Worm (Caenorhabditis elegans) whole organism, L3 larva: ENCODE data around the gene hrpk-2.
A peak's percentile ranks its signal among the peaks of the same experiment; 100 is the strongest.

Source experiments
- R02D3.7 ChIP-seq: fragments of 150-350 bp; optimal IDR thresholded peaks from 2 replicates; lab custom pipeline; 2014; ENCODE audit warnings: missing biosample characterization, missing genetic modification characterization
- ZK546.5 ChIP-seq: sonication (generic microtip); optimal IDR thresholded peaks from 2 replicates; lab custom pipeline; 2017; ENCODE audit warnings: missing biosample characterization, missing genetic modification characterization
- ama-1 ChIP-seq: fragments of 150-350 bp; optimal IDR thresholded peaks from 2 replicates; lab custom pipeline; 2018
- ceh-16 ChIP-seq: sonication (generic microtip); optimal IDR thresholded peaks from 2 replicates; lab custom pipeline; 2017; ENCODE audit warnings: missing biosample characterization, missing genetic modification characterization
- ceh-28 ChIP-seq: fragments of 150-350 bp; optimal IDR thresholded peaks from 2 replicates; lab custom pipeline; 2014; ENCODE audit warnings: missing biosample characterization, missing genetic modification reagents, missing genetic modification characterization
- ceh-9 ChIP-seq: sonication (generic microtip); optimal IDR thresholded peaks from 2 replicates; lab custom pipeline; 2018; ENCODE audit warnings: missing biosample characterization, missing genetic modification characterization
- daf-12 ChIP-seq: fragments of 150-350 bp; optimal IDR thresholded peaks from 2 replicates; lab custom pipeline; 2014; ENCODE audit warnings: missing biosample characterization, missing genetic modification reagents, missing genetic modification characterization
- egl-27 ChIP-seq: sonication (generic microtip); optimal IDR thresholded peaks from 4 replicates; lab custom pipeline; 2017; ENCODE audit warnings: missing biosample characterization, missing genetic modification reagents, missing genetic modification characterization
- egl-5 ChIP-seq: fragments of 150-350 bp; optimal IDR thresholded peaks from 2 replicates; lab custom pipeline; 2017; ENCODE audit warnings: missing biosample characterization, missing genetic modification reagents, missing genetic modification characterization, inconsistent platforms
- elt-1 ChIP-seq: fragments of 150-350 bp; optimal IDR thresholded peaks from 2 replicates; lab custom pipeline; 2014; ENCODE audit warnings: missing biosample characterization, missing genetic modification characterization
- elt-2 ChIP-seq: sonication (generic microtip); optimal IDR thresholded peaks from 2 replicates; lab custom pipeline; 2016; ENCODE audit warnings: missing genetic modification reagents, mild to moderate bottlenecking, missing genetic modification characterization, missing compliant biosample characterization
- elt-3 ChIP-seq, 3 experiments: fragments of 150-350 bp in 1 of 3; sonication (generic microtip) in 2 of 3; optimal IDR thresholded peaks; 2 replicates in 2 of 3; 4 replicates in 1 of 3; lab custom pipeline; 2014 to 2017; ENCODE audit warnings: missing biosample characterization in 3 of 3, missing genetic modification characterization in 3 of 3
- fkh-10 ChIP-seq: sonication (generic microtip); optimal IDR thresholded peaks from 2 replicates; lab custom pipeline; 2017; ENCODE audit warnings: missing biosample characterization, missing genetic modification reagents, missing genetic modification characterization
- fkh-2 ChIP-seq: fragments of 150-350 bp; optimal IDR thresholded peaks from 2 replicates; lab custom pipeline; 2014; ENCODE audit warnings: missing biosample characterization, missing genetic modification reagents, missing genetic modification characterization
- fos-1 ChIP-seq: fragments of 150-350 bp; optimal IDR thresholded peaks from 2 replicates; lab custom pipeline; 2014; ENCODE audit warnings: missing biosample characterization, missing genetic modification characterization
- hmg-11 ChIP-seq: sonication (generic microtip); optimal IDR thresholded peaks from 2 replicates; lab custom pipeline; 2016; ENCODE audit warnings: missing genetic modification characterization, missing compliant biosample characterization
- jun-1 ChIP-seq: fragments of 150-350 bp; optimal IDR thresholded peaks from 2 replicates; lab custom pipeline; 2014; ENCODE audit warnings: missing biosample characterization, missing genetic modification reagents, missing genetic modification characterization
- lin-15B ChIP-seq: fragments of 150-350 bp; optimal IDR thresholded peaks from 2 replicates; lab custom pipeline; 2014; ENCODE audit warnings: missing biosample characterization, missing genetic modification characterization
- lin-39 ChIP-seq: fragments of 150-350 bp; optimal IDR thresholded peaks from 2 replicates; lab custom pipeline; 2018; ENCODE audit warnings: missing biosample characterization, missing genetic modification reagents, missing genetic modification characterization
- lsy-12 ChIP-seq: sonication (generic microtip); optimal IDR thresholded peaks from 2 replicates; lab custom pipeline; 2016; ENCODE audit warnings: mild to moderate bottlenecking, missing genetic modification characterization, missing compliant biosample characterization
- mdl-1 ChIP-seq: fragments of 150-350 bp; optimal IDR thresholded peaks from 2 replicates; lab custom pipeline; 2014; ENCODE audit warnings: missing biosample characterization, missing genetic modification characterization
- nfya-1 ChIP-seq: sonication (generic microtip); optimal IDR thresholded peaks from 2 replicates; lab custom pipeline; 2017; ENCODE audit warnings: missing genetic modification characterization, mild to moderate bottlenecking, missing compliant biosample characterization, antibody characterized with exemption, moderate library complexity; ENCODE audit not compliant: insufficient read depth
- nhr-11 ChIP-seq: fragments of 150-350 bp; optimal IDR thresholded peaks from 2 replicates; lab custom pipeline; 2014; ENCODE audit warnings: missing biosample characterization, missing genetic modification characterization
- nhr-12 ChIP-seq: fragments of 150-350 bp; optimal IDR thresholded peaks from 2 replicates; lab custom pipeline; 2014; ENCODE audit warnings: missing biosample characterization, missing genetic modification characterization
- nhr-25 ChIP-seq: sonication (generic microtip); optimal IDR thresholded peaks from 2 replicates; lab custom pipeline; 2017; ENCODE audit warnings: missing biosample characterization, missing genetic modification characterization
- nhr-43 ChIP-seq: sonication (generic microtip); optimal IDR thresholded peaks from 2 replicates; lab custom pipeline; 2016; ENCODE audit warnings: mild to moderate bottlenecking, missing genetic modification characterization, missing compliant biosample characterization; ENCODE audit not compliant: poor library complexity, severe bottlenecking
- nhr-67 ChIP-seq: fragments of 150-350 bp; optimal IDR thresholded peaks from 2 replicates; lab custom pipeline; 2014; ENCODE audit warnings: missing biosample characterization, missing genetic modification characterization
- nhr-76 ChIP-seq: fragments of 150-350 bp; sonication (generic microtip); optimal IDR thresholded peaks from 5 replicates; lab custom pipeline; 2014; ENCODE audit warnings: missing biosample characterization, missing genetic modification characterization
- nhr-77 ChIP-seq: fragments of 150-350 bp; optimal IDR thresholded peaks from 2 replicates; lab custom pipeline; 2014; ENCODE audit warnings: missing biosample characterization, missing genetic modification characterization
- pha-4 ChIP-seq: fragments of 150-350 bp; optimal IDR thresholded peaks from 2 replicates; lab custom pipeline; 2014; ENCODE audit warnings: missing biosample characterization, missing genetic modification reagents, missing genetic modification characterization
- pqm-1 ChIP-seq: fragments of 150-350 bp; optimal IDR thresholded peaks from 2 replicates; lab custom pipeline; 2017; ENCODE audit warnings: missing biosample characterization, missing genetic modification characterization, inconsistent platforms
- sea-2 ChIP-seq: fragments of 150-350 bp; sonication (generic microtip); optimal IDR thresholded peaks from 4 replicates; lab custom pipeline; 2014; ENCODE audit warnings: missing biosample characterization, missing genetic modification reagents, missing genetic modification characterization
- skn-1 ChIP-seq: fragments of 150-350 bp; optimal IDR thresholded peaks from 2 replicates; lab custom pipeline; 2014; ENCODE audit warnings: missing biosample characterization, missing genetic modification characterization
- unc-62 ChIP-seq: fragments of 150-350 bp; sonication (generic microtip); optimal IDR thresholded peaks from 4 replicates; lab custom pipeline; 2014; ENCODE audit warnings: missing biosample characterization, missing genetic modification reagents, missing genetic modification characterization
- zag-1 ChIP-seq: fragments of 150-350 bp; optimal IDR thresholded peaks from 2 replicates; lab custom pipeline; 2014; ENCODE audit warnings: missing biosample characterization, missing genetic modification characterization
- ztf-11 ChIP-seq: fragments of 150-350 bp; optimal IDR thresholded peaks from 2 replicates; lab custom pipeline; 2014; ENCODE audit warnings: missing biosample characterization, missing genetic modification characterization
- ztf-4 ChIP-seq: fragments of 150-350 bp; optimal IDR thresholded peaks from 2 replicates; lab custom pipeline; 2014; ENCODE audit warnings: missing biosample characterization, missing genetic modification characterization

Gene hrpk-2

DNA sequence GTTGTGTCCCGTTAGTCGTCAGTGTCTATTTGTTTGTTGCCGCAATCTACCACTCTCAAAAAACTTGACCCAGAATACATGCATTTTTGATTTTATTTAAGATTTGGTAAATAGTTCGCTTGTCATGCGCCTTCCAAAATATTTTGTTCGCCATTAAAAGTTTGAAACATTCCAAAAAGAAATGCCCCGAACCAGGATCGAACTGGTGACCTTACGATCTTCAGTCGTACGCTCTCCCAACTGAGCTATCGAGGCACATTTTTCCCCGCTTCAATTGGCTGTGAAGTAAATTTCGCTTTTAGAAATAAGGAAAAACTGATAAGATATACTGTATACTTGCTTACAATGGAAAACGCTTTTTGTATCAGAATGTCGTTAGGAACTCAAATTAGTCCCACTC, 8.6 kb upstream of the hrpk-2 start:
- TF ChIP-seq skn-1 (tag; lab: Kevin White, UChicago) (no peak), jun-1 (no peak), ama-1 (lab: Kevin White, UChicago) (peak; percentile 42)

ce11 chrIII:7978723-7979122, 8.2 kb upstream of the hrpk-2 start:
- TF ChIP-seq hmg-11 (tag; lab: Kevin White, UChicago) (peak; percentile 43), ama-1 (lab: Kevin White, UChicago) (no peak), ZK546.5 (tag; lab: Kevin White, UChicago) (no peak), nhr-12 (tag; lab: Kevin White, UChicago) (no peak), elt-1 (tag; lab: Kevin White, UChicago) (no peak), fkh-2 (tag; lab: Kevin White, UChicago) (no peak), egl-27 (no peak), ceh-9 (tag; lab: Kevin White, UChicago) (no peak), lin-15B (peak; percentile 10), lsy-12 (tag; lab: Kevin White, UChicago) (no peak), ztf-11 (no peak), nhr-25 (tag; lab: Kevin White, UChicago) (peak; percentile 71), R02D3.7 (no peak), ztf-4 (tag; lab: Kevin White, UChicago) (no peak), jun-1 (no peak), nhr-43 (tag; lab: Kevin White, UChicago) (no peak), lin-39 (tag; lab: Kevin White, UChicago) (no peak), sea-2 (GFP tag; lab: Kevin White, UChicago) (no peak), nhr-76 (no peak), daf-12 (tag; lab: Kevin White, UChicago) (no peak), mdl-1 (tag; lab: Kevin White, UChicago) (no peak), ceh-16 (tag; lab: Kevin White, UChicago) (no peak), nfya-1 (tag; lab: Kevin White, UChicago) (peak; percentile 57), nhr-67 (no peak), ceh-28 (no peak), nhr-77 (tag; lab: Kevin White, UChicago) (no peak), skn-1 (tag; lab: Kevin White, UChicago) (no peak), egl-5 (peak; percentile 64), nhr-11 (tag; lab: Kevin White, UChicago) (no peak), pqm-1 (tag; lab: Kevin White, UChicago) (no peak), pha-4 (tag; lab: Kevin White, UChicago) (peak; percentile 95), elt-2 (tag; lab: Kevin White, UChicago) (peak; percentile 63), fkh-10 (no peak)
- TF ChIP-seq, all 47 proteins: peak for 7

- no peak for TF ChIP-seq nhr-43 (tag; lab: Kevin White, UChicago)
- no peak for TF ChIP-seq unc-62
- no peak for TF ChIP-seq nhr-11 (tag; lab: Kevin White, UChicago)
- TF ChIP-seq lin-39 (tag; lab: Kevin White, UChicago) = peak; percentile 26
- TF ChIP-seq ama-1 (lab: Kevin White, UChicago) = peak; percentile 28
Measured at ce11 chrIII:7979659-7980058, 7.3 kb upstream of the hrpk-2 start, which contains the start of gene clp-1. Gene clp-1 (plus strand): TSS chrIII:7979959.

DNA sequence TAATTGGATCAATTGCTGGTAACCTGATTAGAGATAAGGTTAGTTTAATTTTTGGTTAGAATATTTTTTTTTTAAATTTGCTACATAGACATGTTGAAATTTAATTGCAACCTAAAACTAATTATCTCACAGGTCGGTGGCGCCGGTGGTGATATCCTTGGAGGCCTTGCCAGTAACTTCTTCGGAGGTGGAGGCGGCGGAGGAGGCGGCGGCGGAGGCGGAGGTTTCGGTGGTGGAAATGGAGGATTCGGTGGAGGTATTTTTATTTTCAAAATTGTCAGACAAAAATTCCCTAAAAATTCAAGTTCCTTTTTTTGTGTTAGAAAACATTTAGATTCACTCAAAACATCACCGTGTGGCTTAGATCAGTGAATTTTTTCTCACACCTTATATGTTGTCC, 5.7 kb upstream of the hrpk-2 start:
- TF ChIP-seq nfya-1 (tag; lab: Kevin White, UChicago) (no peak), ZK546.5 (tag; lab: Kevin White, UChicago) (no peak), ztf-4 (tag; lab: Kevin White, UChicago) (no peak), ceh-28 (no peak), zag-1 (tag; lab: Kevin White, UChicago) (no peak), nhr-77 (tag; lab: Kevin White, UChicago) (no peak), nhr-11 (tag; lab: Kevin White, UChicago) (no peak)
- TF ChIP-seq, all 47 proteins: peak for 0

DNA sequence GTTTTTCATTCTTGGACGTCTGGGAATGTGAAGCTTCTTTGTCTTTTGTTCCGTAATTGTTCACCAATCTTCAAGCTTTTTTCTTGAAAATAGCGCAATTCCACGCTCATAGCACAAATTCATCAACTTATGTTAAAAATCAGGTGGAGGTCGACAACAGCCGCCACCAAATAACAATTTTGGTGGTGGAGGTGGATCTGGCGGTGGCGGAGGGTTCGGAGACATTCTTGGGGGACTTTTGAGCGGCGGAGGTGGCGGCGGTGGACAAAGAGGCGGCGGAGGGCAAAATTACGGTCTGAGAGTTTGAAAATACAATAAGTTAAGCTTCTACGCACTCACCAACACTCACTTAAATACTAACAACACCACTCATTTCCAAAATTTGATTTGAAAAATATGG, 5.0 kb upstream of the hrpk-2 start:
- TF ChIP-seq ZK546.5 (tag; lab: Kevin White, UChicago) (no peak), fos-1 (tag; lab: Kevin White, UChicago) (no peak), egl-27 (no peak), elt-3 (tag; optimal IDR thresholded peaks at IDR 0.05; lab: Kevin White, UChicago) (no peak), nhr-12 (tag; lab: Kevin White, UChicago) (no peak), nhr-76 (no peak), zag-1 (tag; lab: Kevin White, UChicago) (no peak)
- TF ChIP-seq, all 47 proteins: peak for 0
